Worm (Caenorhabditis elegans) whole organism, early embryonic: ENCODE results near the gene srw-19.

Source experiments
- B0310.2 ChIP-seq: sonication (generic microtip); optimal IDR thresholded peaks from 2 replicates; lab custom pipeline; 2016; ENCODE audit warnings: mild to moderate bottlenecking, missing genetic modification characterization, missing compliant biosample characterization
- F13C5.2 ChIP-seq: sonication (generic microtip); optimal IDR thresholded peaks from 2 replicates; lab custom pipeline; 2017; ENCODE audit warnings: mild to moderate bottlenecking, missing genetic modification characterization, inconsistent platforms, missing compliant biosample characterization
- ama-1 ChIP-seq: fragments of 150-350 bp; optimal IDR thresholded peaks from 2 replicates; lab custom pipeline; 2014
- ceh-13 ChIP-seq: fragments of 200-800 bp; sonication (Bioruptor generic); optimal IDR thresholded peaks from 2 replicates; lab custom pipeline; 2018; ENCODE audit warnings: mild to moderate bottlenecking, missing genetic modification characterization, missing compliant biosample characterization
- ceh-36 ChIP-seq: sonication (generic microtip); optimal IDR thresholded peaks from 2 replicates; lab custom pipeline; 2016; ENCODE audit warnings: missing genetic modification characterization, inconsistent platforms, missing compliant biosample characterization
- flt-1 ChIP-seq: fragments of 200-800 bp; sonication (Bioruptor generic); IDR thresholded peaks from 2 replicates; pipeline ENCODE4 v1.3.6; 2022; ENCODE audit warnings: missing genetic modification characterization, missing compliant biosample characterization
- hmg-4 ChIP-seq: fragments of 200-800 bp; sonication (Bioruptor generic); optimal IDR thresholded peaks from 2 replicates; lab custom pipeline; 2018; ENCODE audit warnings: mild to moderate bottlenecking, missing genetic modification characterization, missing compliant biosample characterization
- hnd-1 ChIP-seq: sonication (generic microtip); optimal IDR thresholded peaks from 2 replicates; lab custom pipeline; 2016; ENCODE audit warnings: missing genetic modification characterization, missing compliant biosample characterization
- sea-1 ChIP-seq: fragments of 200-800 bp; sonication (Bioruptor generic); conservative IDR thresholded peaks from 2 replicates; pipeline ENCODE4 v1.3.6; 2022; ENCODE audit warnings: missing genetic modification characterization, missing compliant biosample characterization
- tbx-11 ChIP-seq: fragments of 200-800 bp; sonication (Bioruptor generic); IDR thresholded peaks from 2 replicates; pipeline ENCODE4 v1.3.6; 2022; ENCODE audit warnings: missing genetic modification characterization, missing compliant biosample characterization
- tbx-37 ChIP-seq: fragments of 200-800 bp; sonication (Bioruptor generic); conservative IDR thresholded peaks from 2 replicates; pipeline ENCODE4 v1.3.6; 2022; ENCODE audit warnings: missing genetic modification reagents, missing genetic modification characterization, missing compliant biosample characterization

- TF ChIP-seq ama-1 (lab: Kevin White, UChicago) (no peak), flt-1 (GFP tag; lab: Robert Waterston, UW) (no peak), tbx-37 (GFP tag; lab: Robert Waterston, UW) (no peak), ceh-13 (GFP tag; lab: Kevin White, UChicago) (no peak), tbx-11 (GFP tag; lab: Robert Waterston, UW) (no peak), B0310.2 (tag; lab: Kevin White, UChicago) (no peak), hnd-1 (no peak), ceh-36 (tag; lab: Kevin White, UChicago) (no peak), F13C5.2 (no peak), hmg-4 (no peak), sea-1 (GFP tag; lab: Robert Waterston, UW) (no peak)
These were observed 37.5 kb upstream of the srw-19 start, which contains the start of gene nhr-291 for ce11 chrV:15318638-15319037.
